Fruit fly (Drosophila melanogaster): ENCODE data around the gene CG7299.

- no peak for TF ChIP-seq lov (optimal IDR thresholded peaks at IDR 0.05)
- TF ChIP-seq lov (GFP tag; IDR thresholded peaks at IDR 0.05), result no peak
- no peak for TF ChIP-seq Hr51 (GFP tag; optimal IDR thresholded peaks at IDR 0.05)
- no peak for TF ChIP-seq CG31441 (GFP tag; IDR thresholded peaks at IDR 0.05)
- no peak for TF ChIP-seq ewg (GFP tag; optimal IDR thresholded peaks at IDR 0.05)
- TF ChIP-seq tap (tag; optimal IDR thresholded peaks at IDR 0.05), result no peak
- TF ChIP-seq CG1832 (GFP tag; optimal IDR thresholded peaks at IDR 0.05), result no peak
- no peak for TF ChIP-seq Nf-YC (tag; optimal IDR thresholded peaks at IDR 0.05)
- TF ChIP-seq pan (optimal IDR thresholded peaks at IDR 0.05), result no peak
- no peak for TF ChIP-seq pan (GFP tag; optimal IDR thresholded peaks at IDR 0.05 in 1 of 2, IDR thresholded peaks at IDR 0.05 in 1 of 2)
- TF ChIP-seq usp (GFP tag; optimal IDR thresholded peaks at IDR 0.05), result no peak
Observed at dm6 chr2L:10701499-10702062, 17.4 kb upstream of the CG7299 start, which contains the start of gene Lip1.

Data from whole organism, embryonic.